Fruit fly (Drosophila melanogaster) whole organism, embryonic: ENCODE results near the gene CG33631.

Experiments
- CG10147 ChIP-seq: fragments of 200-800 bp; sonication (Bioruptor generic); optimal IDR thresholded peaks from 2 replicates; lab custom pipeline; 2019; ENCODE audit warnings: missing biosample characterization, mild to moderate bottlenecking, missing genetic modification characterization, moderate library complexity
- CG1024 ChIP-seq: fragments of 200-800 bp; sonication (Bioruptor generic); IDR thresholded peaks from 2 replicates; pipeline ENCODE4 v1.3.6; 2022; ENCODE audit warnings: missing biosample characterization, missing genetic modification characterization
- CG10431 ChIP-seq: fragments of 200-800 bp; sonication (Bioruptor generic); optimal IDR thresholded peaks from 3 replicates; lab custom pipeline; 2018; ENCODE audit warnings: missing biosample characterization, mild to moderate bottlenecking, missing genetic modification characterization
- CG11456 ChIP-seq: fragments of 200-800 bp; sonication (Bioruptor generic); IDR thresholded peaks from 3 replicates; pipeline ENCODE4 v1.3.6; 2022; ENCODE audit warnings: missing biosample characterization, missing genetic modification characterization
- CG12942 ChIP-seq: fragments of 200-800 bp; sonication (Bioruptor generic); optimal IDR thresholded peaks from 3 replicates; lab custom pipeline; 2016; ENCODE audit warnings: missing biosample characterization, missing genetic modification characterization
- CG15269 ChIP-seq: fragments of 200-800 bp; sonication (Bioruptor generic); optimal IDR thresholded peaks from 2 replicates; lab custom pipeline; 2018; ENCODE audit warnings: missing biosample characterization, mild to moderate bottlenecking, missing genetic modification characterization, moderate library complexity
- CG17186 ChIP-seq: fragments of 200-800 bp; sonication (Bioruptor generic); optimal IDR thresholded peaks from 3 replicates; lab custom pipeline; 2017; ENCODE audit warnings: missing biosample characterization, missing genetic modification reagents, missing genetic modification characterization
- CG17612 ChIP-seq: fragments of 200-800 bp; sonication (Bioruptor generic); IDR thresholded peaks from 2 replicates; pipeline ENCODE4 v1.3.6; 2022; ENCODE audit warnings: missing biosample characterization, missing genetic modification characterization
- CG30403 ChIP-seq: fragments of 200-800 bp; sonication (Bioruptor generic); optimal IDR thresholded peaks from 3 replicates; lab custom pipeline; 2016; ENCODE audit warnings: missing biosample characterization, missing genetic modification characterization
- CG32767 ChIP-seq: fragments of 200-800 bp; sonication (Bioruptor generic); IDR thresholded peaks from 2 replicates; pipeline ENCODE4 v1.3.6; 2022; ENCODE audit warnings: missing biosample characterization, missing genetic modification characterization
- CG34422 ChIP-seq: fragments of 200-800 bp; sonication (Bioruptor generic); IDR thresholded peaks from 3 replicates; pipeline ENCODE4 v1.3.6; 2022; ENCODE audit warnings: missing biosample characterization, missing genetic modification characterization
- CG3838 ChIP-seq: fragments of 200-800 bp; sonication (Bioruptor generic); optimal IDR thresholded peaks from 3 replicates; lab custom pipeline; 2016; ENCODE audit warnings: missing biosample characterization, missing genetic modification characterization
- CG5245 ChIP-seq: fragments of 200-800 bp; sonication (Bioruptor generic); optimal IDR thresholded peaks from 3 replicates; lab custom pipeline; 2016; ENCODE audit warnings: missing biosample characterization, missing genetic modification characterization
- CG6791 ChIP-seq: fragments of 200-800 bp; sonication (Bioruptor generic); IDR thresholded peaks from 3 replicates; pipeline ENCODE4 v1.3.6; 2022; ENCODE audit warnings: missing biosample characterization, missing genetic modification characterization; ENCODE audit not compliant: partially characterized antibody
- CG6854 ChIP-seq: fragments of 200-800 bp; sonication (Bioruptor generic); optimal IDR thresholded peaks from 3 replicates; lab custom pipeline; 2017; ENCODE audit warnings: missing biosample characterization, mild to moderate bottlenecking, missing genetic modification characterization
- CG8359 ChIP-seq: fragments of 200-800 bp; sonication (Bioruptor generic); optimal IDR thresholded peaks from 2 replicates; lab custom pipeline; 2017; ENCODE audit warnings: missing biosample characterization, mild to moderate bottlenecking, missing genetic modification characterization, borderline replicate concordance
- CG8924 ChIP-seq: fragments of 200-800 bp; optimal IDR thresholded peaks from 3 replicates; lab custom pipeline; 2019; ENCODE audit warnings: missing biosample characterization, mild to moderate bottlenecking, missing genetic modification characterization, moderate library complexity
- Dbx ChIP-seq: fragments of 200-800 bp; sonication (Bioruptor generic); IDR thresholded peaks from 3 replicates; pipeline ENCODE4 v1.3.6; 2022; ENCODE audit warnings: missing biosample characterization, missing genetic modification characterization
- Dip3 ChIP-seq: fragments of 200-800 bp; sonication (Bioruptor generic); optimal IDR thresholded peaks from 3 replicates; lab custom pipeline; 2016; ENCODE audit warnings: missing biosample characterization, missing genetic modification characterization
- Dll ChIP-seq: fragments of 200-800 bp; sonication (Bioruptor generic); IDR thresholded peaks from 4 replicates; pipeline ENCODE4 v1.3.6; 2022; ENCODE audit warnings: missing biosample characterization, missing genetic modification characterization; ENCODE audit not compliant: partially characterized antibody
- Fer3 ChIP-seq: fragments of 200-800 bp; sonication (Bioruptor generic); optimal IDR thresholded peaks from 2 replicates; lab custom pipeline; 2018; ENCODE audit warnings: missing biosample characterization, mild to moderate bottlenecking, missing genetic modification characterization, moderate library complexity
- Gsc ChIP-seq: fragments of 200-800 bp; sonication (Bioruptor generic); IDR thresholded peaks from 2 replicates; pipeline ENCODE4 v1.3.6; 2022; ENCODE audit warnings: missing biosample characterization, missing genetic modification characterization
- Hey ChIP-seq: fragments of 200-800 bp; sonication (Bioruptor generic); optimal IDR thresholded peaks from 3 replicates; lab custom pipeline; 2018; ENCODE audit warnings: missing biosample characterization, mild to moderate bottlenecking, missing genetic modification characterization
- HmgZ ChIP-seq: fragments of 200-800 bp; sonication (Bioruptor generic); optimal IDR thresholded peaks from 2 replicates; lab custom pipeline; 2018; ENCODE audit warnings: missing biosample characterization, mild to moderate bottlenecking, missing genetic modification characterization
- Hr51 ChIP-seq, 2 experiments: fragments of 200-800 bp; sonication (Bioruptor generic); optimal IDR thresholded peaks; 2 replicates in 1 of 2; 3 replicates in 1 of 2; lab custom pipeline; 2016 to 2018; ENCODE audit warnings: missing biosample characterization in 2 of 2, missing genetic modification characterization in 2 of 2, mild to moderate bottlenecking in 1 of 2, moderate library complexity in 1 of 2
- Kr ChIP-seq: fragments of 200-800 bp; sonication (Bioruptor generic); optimal IDR thresholded peaks from 2 replicates; lab custom pipeline; 2017; ENCODE audit warnings: missing biosample characterization, mild to moderate bottlenecking, missing genetic modification characterization
- Lim3 ChIP-seq: fragments of 200-800 bp; sonication (Bioruptor generic); IDR thresholded peaks from 2 replicates; pipeline ENCODE4 v1.3.6; 2022; ENCODE audit warnings: missing biosample characterization, missing genetic modification characterization
- MESR4 ChIP-seq: fragments of 200-800 bp; sonication (Bioruptor generic); optimal IDR thresholded peaks from 2 replicates; lab custom pipeline; 2018; ENCODE audit warnings: missing biosample characterization, mild to moderate bottlenecking, missing genetic modification characterization, moderate library complexity
- Mes4 ChIP-seq: fragments of 200-800 bp; sonication (Bioruptor generic); optimal IDR thresholded peaks from 2 replicates; lab custom pipeline; 2016; ENCODE audit warnings: missing biosample characterization, missing genetic modification characterization
- Ptx1 ChIP-seq: fragments of 200-800 bp; sonication (Bioruptor generic); IDR thresholded peaks from 2 replicates; pipeline ENCODE4 v1.3.6; 2022; ENCODE audit warnings: missing biosample characterization, missing genetic modification characterization
- Stat92E ChIP-seq, 3 experiments: fragments of >200 bp in 2 of 3; fragments of 200-800 bp in 1 of 3; sonication (Bioruptor generic) in 1 of 3; optimal IDR thresholded peaks; 2 replicates each; lab custom pipeline; 2017 to 2019; ENCODE audit warnings: missing biosample characterization in 3 of 3, missing genetic modification characterization in 3 of 3, mild to moderate bottlenecking in 1 of 3, moderate library complexity in 1 of 3
- cwo ChIP-seq: fragments of 200-800 bp; sonication (Bioruptor generic); optimal IDR thresholded peaks from 3 replicates; lab custom pipeline; 2017; ENCODE audit warnings: missing biosample characterization, missing genetic modification characterization, mild to moderate bottlenecking, moderate library complexity, missing genetic modification reagents
- dysf ChIP-seq: fragments of 200-800 bp; sonication (Bioruptor generic); IDR thresholded peaks from 3 replicates; pipeline ENCODE4 v1.3.6; 2022; ENCODE audit warnings: missing biosample characterization, missing genetic modification characterization
- exex ChIP-seq: fragments of 200-800 bp; sonication (Bioruptor generic); optimal IDR thresholded peaks from 4 replicates; lab custom pipeline; 2018; ENCODE audit warnings: missing biosample characterization, mild to moderate bottlenecking, missing genetic modification characterization, moderate library complexity
- fd3F ChIP-seq: fragments of 200-800 bp; sonication (Bioruptor generic); optimal IDR thresholded peaks from 2 replicates; lab custom pipeline; 2018; ENCODE audit warnings: missing biosample characterization, mild to moderate bottlenecking, missing genetic modification characterization, moderate library complexity
- gce ChIP-seq: fragments of 200-800 bp; sonication (Bioruptor generic); IDR thresholded peaks from 3 replicates; pipeline ENCODE4 v1.3.6; 2022; ENCODE audit warnings: missing biosample characterization, missing genetic modification characterization
- gcm ChIP-seq: fragments of 200-800 bp; sonication (Bioruptor generic); optimal IDR thresholded peaks from 2 replicates; lab custom pipeline; 2019; ENCODE audit warnings: missing biosample characterization, mild to moderate bottlenecking, missing genetic modification characterization, moderate library complexity
- jing ChIP-seq: fragments of 200-800 bp; sonication (Bioruptor generic); optimal IDR thresholded peaks from 2 replicates; lab custom pipeline; 2018; ENCODE audit warnings: missing biosample characterization, mild to moderate bottlenecking, missing genetic modification characterization
- kah ChIP-seq: fragments of 200-800 bp; sonication (Bioruptor generic); optimal IDR thresholded peaks from 2 replicates; lab custom pipeline; 2018; ENCODE audit warnings: missing biosample characterization, mild to moderate bottlenecking, missing genetic modification characterization
- klu ChIP-seq: fragments of 200-800 bp; sonication (Bioruptor generic); IDR thresholded peaks from 2 replicates; pipeline ENCODE4 v1.3.6; 2022; ENCODE audit warnings: missing biosample characterization, missing genetic modification characterization
- mirr ChIP-seq: fragments of 200-800 bp; sonication (Bioruptor generic); optimal IDR thresholded peaks from 3 replicates; lab custom pipeline; 2018; ENCODE audit warnings: missing biosample characterization, mild to moderate bottlenecking, missing genetic modification characterization
- onecut ChIP-seq: fragments of 200-800 bp; sonication (Bioruptor generic); IDR thresholded peaks from 2 replicates; pipeline ENCODE4 v1.3.6; 2022; ENCODE audit warnings: missing biosample characterization, missing genetic modification characterization
- pnt ChIP-seq: fragments of 200-800 bp; sonication (Bioruptor generic); optimal IDR thresholded peaks from 3 replicates; lab custom pipeline; 2016; ENCODE audit warnings: missing biosample characterization, missing genetic modification characterization
- psq ChIP-seq: fragments of 200-800 bp; sonication (Bioruptor generic); optimal IDR thresholded peaks from 2 replicates; lab custom pipeline; 2017; ENCODE audit warnings: missing biosample characterization, missing genetic modification characterization
- scrt ChIP-seq: fragments of 200-800 bp; sonication (Bioruptor generic); optimal IDR thresholded peaks from 2 replicates; lab custom pipeline; 2018; ENCODE audit warnings: missing biosample characterization, mild to moderate bottlenecking, missing genetic modification characterization, moderate library complexity
- sd ChIP-seq: fragments of 200-800 bp; sonication (Bioruptor generic); optimal IDR thresholded peaks from 3 replicates; lab custom pipeline; 2018; ENCODE audit warnings: missing biosample characterization, mild to moderate bottlenecking, missing genetic modification characterization, moderate library complexity
- seq ChIP-seq: fragments of 200-800 bp; sonication (Bioruptor generic); IDR thresholded peaks from 2 replicates; pipeline ENCODE4 v1.3.6; 2022; ENCODE audit warnings: missing biosample characterization, missing genetic modification characterization
- sim ChIP-seq: fragments of 200-800 bp; sonication (Bioruptor generic); IDR thresholded peaks from 2 replicates; pipeline ENCODE4 v1.3.6; 2022; ENCODE audit warnings: missing biosample characterization, missing genetic modification characterization
- tup ChIP-seq: fragments of 200-800 bp; sonication (Bioruptor generic); optimal IDR thresholded peaks from 2 replicates; lab custom pipeline; 2016; ENCODE audit warnings: missing biosample characterization, mild to moderate bottlenecking, missing genetic modification characterization, moderate library complexity
- wor ChIP-seq: fragments of 200-800 bp; sonication (Bioruptor generic); IDR thresholded peaks from 2 replicates; pipeline ENCODE4 v1.3.6; 2022; ENCODE audit warnings: missing biosample characterization, missing genetic modification characterization
- z ChIP-seq: fragments of 200-800 bp; sonication (Bioruptor generic); IDR thresholded peaks from 3 replicates; pipeline ENCODE4 v1.3.6; 2022; ENCODE audit warnings: missing biosample characterization, missing genetic modification characterization

CG33631 gene

DNA sequence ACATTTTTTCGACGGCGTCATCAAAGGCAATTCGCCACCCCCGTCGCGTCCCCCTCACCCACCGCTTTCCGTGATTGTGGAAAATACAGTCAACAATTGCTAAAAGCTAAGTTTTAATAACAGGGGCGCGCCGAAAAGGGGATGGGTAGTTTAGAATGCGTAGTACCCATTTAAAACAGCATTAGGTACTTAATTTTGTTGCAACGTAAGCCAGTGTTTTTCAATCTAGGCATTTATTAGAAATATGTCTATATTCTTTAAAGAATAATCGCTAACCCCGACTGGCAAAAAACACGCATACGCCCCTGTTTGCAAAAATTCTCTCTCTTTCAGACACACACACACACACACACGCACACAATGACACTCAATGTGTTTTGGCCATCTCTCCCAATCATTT, 21.1 kb downstream of the CG33631 start (continued):
- TF ChIP-seq exex: no peak
- TF ChIP-seq seq (GFP tag; lab: Robert Waterston, UW): no peak
- TF ChIP-seq CG5245: no peak
- no peak for TF ChIP-seq Hey (tag; lab: Kevin White, UChicago)
- peak; percentile 57; the same call in 1 of the 3 replicates for TF ChIP-seq CG11456 (GFP tag; lab: Robert Waterston, UW)
- no peak for TF ChIP-seq CG8924
- TF ChIP-seq dysf (GFP tag; lab: Robert Waterston, UW): peak; percentile 69
- no peak for TF ChIP-seq kah
- TF ChIP-seq Ptx1 (GFP tag; lab: Robert Waterston, UW): peak; percentile 50
- TF ChIP-seq HmgZ (tag; lab: Kevin White, UChicago): peak; percentile 10
- TF ChIP-seq gce (GFP tag; lab: Robert Waterston, UW): peak; percentile 36; the same call in 1 of the 3 replicates
- no peak for TF ChIP-seq CG10431 (GFP tag; lab: Kevin White, UChicago)
- TF ChIP-seq Kr (GFP tag; lab: Kevin White, UChicago): no peak
- TF ChIP-seq psq (GFP tag; lab: Kevin White, UChicago): no peak
- TF ChIP-seq jing: no peak
- TF ChIP-seq z (GFP tag; lab: Robert Waterston, UW): no peak
- peak; percentile 51 for TF ChIP-seq scrt (GFP tag; lab: Kevin White, UChicago)
- TF ChIP-seq Dll (GFP tag; lab: Robert Waterston, UW): no peak
- TF ChIP-seq tup (GFP tag; lab: Kevin White, UChicago): no peak
- TF ChIP-seq CG3838 (GFP tag; lab: Kevin White, UChicago): no peak
- peak; percentile 34 to 37 for TF ChIP-seq Hr51 (GFP tag; optimal IDR thresholded peaks at IDR 0.05; lab: Kevin White, UChicago)
- no peak for TF ChIP-seq CG6854 (GFP tag; lab: Kevin White, UChicago)
- no peak for TF ChIP-seq Stat92E (GFP tag; optimal IDR thresholded peaks at IDR 0.05; lab: Kevin White, UChicago)
- TF ChIP-seq mirr (GFP tag; lab: Kevin White, UChicago): no peak
- TF ChIP-seq gcm (GFP tag; lab: Kevin White, UChicago): no peak
- no peak for TF ChIP-seq MESR4 (GFP tag; lab: Kevin White, UChicago)
- peak; percentile 49 for TF ChIP-seq CG30403 (GFP tag; lab: Kevin White, UChicago)
- TF ChIP-seq CG1024 (GFP tag; lab: Robert Waterston, UW): no peak
- peak; percentile 66 for TF ChIP-seq CG10147 (GFP tag; lab: Kevin White, UChicago)
- TF ChIP-seq fd3F: peak; percentile 31
- no peak for TF ChIP-seq CG6791 (GFP tag; lab: Robert Waterston, UW)
- TF ChIP-seq CG15269 (tag; lab: Kevin White, UChicago): peak; percentile 35
- peak; percentile 68 for TF ChIP-seq Fer3 (tag; lab: Kevin White, UChicago)
- 0 out of 3 replicates have a peak, but pooled peaks have one; percentile 39 for TF ChIP-seq CG34422 (GFP tag; lab: Robert Waterston, UW)
- peak; percentile 7 for TF ChIP-seq sd
- TF ChIP-seq onecut (GFP tag; lab: Robert Waterston, UW): no peak
- no peak for TF ChIP-seq pnt (GFP tag; lab: Kevin White, UChicago)
- no peak for TF ChIP-seq CG8359
- TF ChIP-seq wor (GFP tag; lab: Robert Waterston, UW): no peak
- no peak for TF ChIP-seq Gsc
- 0 out of 2 replicates have a peak, but pooled peaks have one; percentile 26 for TF ChIP-seq CG17612 (GFP tag; lab: Robert Waterston, UW)
- no peak for TF ChIP-seq CG17186 (GFP tag; lab: Kevin White, UChicago)
- peak; percentile 81 for TF ChIP-seq Dbx (GFP tag; lab: Robert Waterston, UW)
- no peak for TF ChIP-seq Lim3 (GFP tag; lab: Robert Waterston, UW)
- peak; percentile 71 for TF ChIP-seq Dip3 (GFP tag; lab: Kevin White, UChicago)
- TF ChIP-seq CG32767 (GFP tag; lab: Robert Waterston, UW): no peak
- TF ChIP-seq Mes4 (GFP tag; lab: Kevin White, UChicago): no peak
- TF ChIP-seq CG12942 (GFP tag; lab: Kevin White, UChicago): no peak
- TF ChIP-seq klu (GFP tag; lab: Robert Waterston, UW): no peak
- TF ChIP-seq cwo: peak; percentile 68
- TF ChIP-seq sim: no peak
